Fruit fly (Drosophila melanogaster) whole organism, embryonic: ENCODE results near the gene Rnmt.

Experiments used
- BtbVII ChIP-seq: fragments of 200-800 bp; sonication (Bioruptor generic); optimal IDR thresholded peaks from 3 replicates; lab custom pipeline; 2017; ENCODE audit warnings: missing biosample characterization, mild to moderate bottlenecking, missing genetic modification characterization
- Bteb2 ChIP-seq: fragments of 200-800 bp; sonication (Bioruptor generic); optimal IDR thresholded peaks from 2 replicates; lab custom pipeline; 2016; ENCODE audit warnings: missing biosample characterization, missing genetic modification characterization
- C15 ChIP-seq: fragments of 200-800 bp; sonication (Bioruptor generic); IDR thresholded peaks from 3 replicates; pipeline ENCODE4 v1.3.6; 2022; ENCODE audit warnings: missing biosample characterization, missing genetic modification characterization
- CG10274 ChIP-seq: fragments of 200-800 bp; sonication (Bioruptor generic); optimal IDR thresholded peaks from 3 replicates; lab custom pipeline; 2017; ENCODE audit warnings: missing biosample characterization, mild to moderate bottlenecking, missing genetic modification characterization
- CG10366 ChIP-seq: fragments of 200-800 bp; sonication (Bioruptor generic); IDR thresholded peaks from 2 replicates; pipeline ENCODE4 v1.3.6; 2022; ENCODE audit warnings: missing biosample characterization, missing genetic modification characterization
- CG10543 ChIP-seq: fragments of 200-800 bp; sonication (Bioruptor generic); optimal IDR thresholded peaks from 3 replicates; lab custom pipeline; 2017; ENCODE audit warnings: missing biosample characterization, mild to moderate bottlenecking, missing genetic modification characterization, moderate library complexity
- CG11093 ChIP-seq: fragments of 200-800 bp; sonication (Bioruptor generic); IDR thresholded peaks from 3 replicates; pipeline ENCODE4 v1.3.6; 2022; ENCODE audit warnings: missing biosample characterization, missing genetic modification characterization
- CG11456 ChIP-seq: fragments of 200-800 bp; sonication (Bioruptor generic); IDR thresholded peaks from 3 replicates; pipeline ENCODE4 v1.3.6; 2022; ENCODE audit warnings: missing biosample characterization, missing genetic modification characterization
- CG11696 ChIP-seq: fragments of 200-800 bp; sonication (Bioruptor generic); IDR thresholded peaks from 2 replicates; pipeline ENCODE4 v1.3.6; 2022; ENCODE audit warnings: missing biosample characterization, missing genetic modification characterization
- CG12299 ChIP-seq: fragments of 200-800 bp; sonication (Bioruptor generic); optimal IDR thresholded peaks from 2 replicates; lab custom pipeline; 2018; ENCODE audit warnings: missing biosample characterization, mild to moderate bottlenecking, missing genetic modification characterization
- CG12744 ChIP-seq: fragments of 200-800 bp; sonication (Bioruptor generic); optimal IDR thresholded peaks from 2 replicates; lab custom pipeline; 2016; ENCODE audit warnings: missing biosample characterization, missing genetic modification characterization
- CG13287 ChIP-seq: fragments of 200-800 bp; sonication (Bioruptor generic); IDR thresholded peaks from 2 replicates; pipeline ENCODE4 v1.3.6; 2022; ENCODE audit warnings: missing biosample characterization, missing genetic modification characterization; ENCODE audit not compliant: partially characterized antibody
- CG13424 ChIP-seq: fragments of 200-800 bp; sonication (Bioruptor generic); optimal IDR thresholded peaks from 2 replicates; lab custom pipeline; 2019; ENCODE audit warnings: missing biosample characterization, mild to moderate bottlenecking, missing genetic modification characterization, moderate library complexity
- CG15514 ChIP-seq: fragments of 200-800 bp; sonication (Bioruptor generic); optimal IDR thresholded peaks from 3 replicates; lab custom pipeline; 2017; ENCODE audit warnings: missing biosample characterization, missing genetic modification characterization, mild to moderate bottlenecking, moderate library complexity, missing genetic modification reagents
- CG1792 ChIP-seq: fragments of 200-800 bp; sonication (Bioruptor generic); optimal IDR thresholded peaks from 2 replicates; lab custom pipeline; 2016; ENCODE audit warnings: missing biosample characterization, missing genetic modification characterization
- CG2678 ChIP-seq: fragments of 200-800 bp; sonication (Bioruptor generic); optimal IDR thresholded peaks from 3 replicates; lab custom pipeline; 2019; ENCODE audit warnings: missing biosample characterization, mild to moderate bottlenecking, missing genetic modification characterization, moderate library complexity
- CG34422 ChIP-seq: fragments of 200-800 bp; sonication (Bioruptor generic); IDR thresholded peaks from 3 replicates; pipeline ENCODE4 v1.3.6; 2022; ENCODE audit warnings: missing biosample characterization, missing genetic modification characterization
- CG4282 ChIP-seq: fragments of 200-800 bp; sonication (Bioruptor generic); optimal IDR thresholded peaks from 2 replicates; lab custom pipeline; 2016; ENCODE audit warnings: missing biosample characterization, missing genetic modification characterization
- CG4820 ChIP-seq: fragments of 200-800 bp; sonication (Bioruptor generic); optimal IDR thresholded peaks from 3 replicates; lab custom pipeline; 2016; ENCODE audit warnings: missing biosample characterization, missing genetic modification characterization
- CG6813 ChIP-seq: fragments of 200-800 bp; sonication (Bioruptor generic); optimal IDR thresholded peaks from 2 replicates; lab custom pipeline; 2017; ENCODE audit warnings: missing biosample characterization, missing genetic modification characterization, mild to moderate bottlenecking, moderate library complexity, missing genetic modification reagents
- CG6854 ChIP-seq: fragments of 200-800 bp; sonication (Bioruptor generic); optimal IDR thresholded peaks from 3 replicates; lab custom pipeline; 2017; ENCODE audit warnings: missing biosample characterization, mild to moderate bottlenecking, missing genetic modification characterization
- CG8765 ChIP-seq: fragments of 200-800 bp; sonication (Bioruptor generic); IDR thresholded peaks from 2 replicates; pipeline ENCODE4 v1.3.6; 2022; ENCODE audit warnings: missing biosample characterization, missing genetic modification characterization
- CG9437 ChIP-seq: fragments of 200-800 bp; sonication (Bioruptor generic); optimal IDR thresholded peaks from 2 replicates; lab custom pipeline; 2018; ENCODE audit warnings: missing biosample characterization, mild to moderate bottlenecking, missing genetic modification characterization
- CG9817 ChIP-seq: fragments of 200-800 bp; sonication (Bioruptor generic); optimal IDR thresholded peaks from 2 replicates; lab custom pipeline; 2018; ENCODE audit warnings: missing biosample characterization, mild to moderate bottlenecking, missing genetic modification characterization, moderate library complexity
- D19A ChIP-seq: fragments of 200-800 bp; optimal IDR thresholded peaks from 3 replicates; lab custom pipeline; 2019; ENCODE audit warnings: missing biosample characterization, mild to moderate bottlenecking, missing genetic modification characterization, moderate library complexity
- D19B ChIP-seq: fragments of 200-800 bp; sonication (Bioruptor generic); optimal IDR thresholded peaks from 2 replicates; lab custom pipeline; 2017; ENCODE audit warnings: missing biosample characterization, mild to moderate bottlenecking, missing genetic modification characterization
- Dad ChIP-seq: fragments of 200-800 bp; sonication (Bioruptor generic); optimal IDR thresholded peaks from 3 replicates; lab custom pipeline; 2016; ENCODE audit warnings: missing biosample characterization, missing genetic modification characterization
- HLHmδ ChIP-seq: fragments of 200-800 bp; sonication (Bioruptor generic); optimal IDR thresholded peaks from 2 replicates; lab custom pipeline; 2018; ENCODE audit warnings: missing biosample characterization, mild to moderate bottlenecking, missing genetic modification characterization, moderate library complexity
- Max ChIP-seq: fragments of 200-800 bp; sonication (Bioruptor generic); optimal IDR thresholded peaks from 2 replicates; lab custom pipeline; 2016; ENCODE audit warnings: missing biosample characterization, mild to moderate bottlenecking, missing genetic modification characterization
- Med ChIP-seq: fragments of 200-800 bp; sonication (Bioruptor generic); peaks from one replicate; lab custom pipeline; 2016; ENCODE audit warnings: missing biosample characterization, missing genetic modification characterization, mild to moderate bottlenecking, inconsistent platforms, moderate library complexity
- Mrtf ChIP-seq: fragments of 200-800 bp; sonication (Bioruptor generic); IDR thresholded peaks from 3 replicates; pipeline ENCODE4 v1.3.6; 2022; ENCODE audit warnings: missing biosample characterization, missing genetic modification characterization
- Nf-YA ChIP-seq: fragments of 200-800 bp; sonication (Bioruptor generic); IDR thresholded peaks from 2 replicates; pipeline ENCODE4 v1.3.6; 2022; ENCODE audit warnings: missing biosample characterization, missing genetic modification characterization
- Optix ChIP-seq: fragments of 200-800 bp; sonication (Bioruptor generic); IDR thresholded peaks from 3 replicates; pipeline ENCODE4 v1.3.6; 2022; ENCODE audit warnings: missing biosample characterization, missing genetic modification characterization
- Rfx ChIP-seq: fragments of 200-800 bp; sonication (Bioruptor generic); IDR thresholded peaks from 2 replicates; pipeline ENCODE4 v1.3.6; 2022; ENCODE audit warnings: missing biosample characterization, missing genetic modification characterization
- Sox100B ChIP-seq: fragments of 200-800 bp; sonication (Bioruptor generic); optimal IDR thresholded peaks from 3 replicates; lab custom pipeline; 2018; ENCODE audit warnings: missing biosample characterization, mild to moderate bottlenecking, missing genetic modification characterization
- ase ChIP-seq: fragments of 200-800 bp; sonication (Bioruptor generic); IDR thresholded peaks from 3 replicates; pipeline ENCODE4 v1.3.6; 2022; ENCODE audit warnings: missing biosample characterization, missing genetic modification characterization
- chif ChIP-seq, 2 experiments: fragments of 200-800 bp; sonication (Bioruptor generic); optimal IDR thresholded peaks; 3 replicates each; lab custom pipeline; 2016; ENCODE audit warnings: missing biosample characterization in 2 of 2, missing genetic modification characterization in 2 of 2
- corto ChIP-seq: fragments of 200-800 bp; sonication (Bioruptor generic); optimal IDR thresholded peaks from 2 replicates; lab custom pipeline; 2016; ENCODE audit warnings: missing biosample characterization, mild to moderate bottlenecking, missing genetic modification characterization, moderate library complexity
- cwo ChIP-seq: fragments of 200-800 bp; sonication (Bioruptor generic); optimal IDR thresholded peaks from 3 replicates; lab custom pipeline; 2017; ENCODE audit warnings: missing biosample characterization, missing genetic modification characterization, mild to moderate bottlenecking, moderate library complexity, missing genetic modification reagents
- disco-r ChIP-seq: fragments of 200-800 bp; sonication (Bioruptor generic); optimal IDR thresholded peaks from 2 replicates; lab custom pipeline; 2016; ENCODE audit warnings: missing biosample characterization, missing genetic modification characterization
- lab ChIP-seq: fragments of 200-800 bp; sonication (Bioruptor generic); optimal IDR thresholded peaks from 3 replicates; lab custom pipeline; 2017; ENCODE audit warnings: missing biosample characterization, missing genetic modification characterization, mild to moderate bottlenecking, moderate library complexity, missing genetic modification reagents
- lbe ChIP-seq: fragments of 200-800 bp; sonication (Bioruptor generic); optimal IDR thresholded peaks from 2 replicates; lab custom pipeline; 2016; ENCODE audit warnings: missing biosample characterization, mild to moderate bottlenecking, missing genetic modification characterization
- nerfin-2 ChIP-seq: fragments of 200-800 bp; sonication (Bioruptor generic); IDR thresholded peaks from 2 replicates; pipeline ENCODE4 v1.3.6; 2022; ENCODE audit warnings: missing biosample characterization, missing genetic modification characterization; ENCODE audit not compliant: partially characterized antibody
- odd ChIP-seq: fragments of 200-800 bp; sonication (Bioruptor generic); optimal IDR thresholded peaks from 2 replicates; lab custom pipeline; 2017; ENCODE audit warnings: missing biosample characterization, mild to moderate bottlenecking, missing genetic modification characterization
- pan ChIP-seq, 4 experiments: fragments of >200 bp in 3 of 4; fragments of 200-800 bp in 1 of 4; sonication (Bioruptor generic) in 1 of 4; optimal IDR thresholded peaks in 3 of 4; IDR thresholded peaks in 1 of 4; 2 replicates each; pipeline versions ENCODE4 v1.3.6 to Lab custom; 2017 to 2022; ENCODE audit warnings: missing biosample characterization in 2 of 4, missing genetic modification characterization in 2 of 4, mixed read lengths in 1 of 4
- ro ChIP-seq: fragments of 200-800 bp; sonication (Bioruptor generic); IDR thresholded peaks from 2 replicates; pipeline ENCODE4 v1.3.6; 2022; ENCODE audit warnings: missing biosample characterization, missing genetic modification characterization
- sisA ChIP-seq: fragments of 200-800 bp; sonication (Bioruptor generic); IDR thresholded peaks from 2 replicates; pipeline ENCODE4 v1.3.6; 2022; ENCODE audit warnings: missing biosample characterization, missing genetic modification characterization
- slou ChIP-seq: fragments of 200-800 bp; sonication (Bioruptor generic); optimal IDR thresholded peaks from 3 replicates; lab custom pipeline; 2016; ENCODE audit warnings: missing biosample characterization, missing genetic modification characterization
- tgo ChIP-seq: fragments of 200-800 bp; sonication (Bioruptor generic); IDR thresholded peaks from 3 replicates; pipeline ENCODE4 v1.3.6; 2022; ENCODE audit warnings: missing biosample characterization, missing genetic modification characterization
- tin ChIP-seq: fragments of 200-800 bp; sonication (Bioruptor generic); optimal IDR thresholded peaks from 3 replicates; lab custom pipeline; 2016; ENCODE audit warnings: missing biosample characterization, missing genetic modification characterization

The Rnmt gene

DNA sequence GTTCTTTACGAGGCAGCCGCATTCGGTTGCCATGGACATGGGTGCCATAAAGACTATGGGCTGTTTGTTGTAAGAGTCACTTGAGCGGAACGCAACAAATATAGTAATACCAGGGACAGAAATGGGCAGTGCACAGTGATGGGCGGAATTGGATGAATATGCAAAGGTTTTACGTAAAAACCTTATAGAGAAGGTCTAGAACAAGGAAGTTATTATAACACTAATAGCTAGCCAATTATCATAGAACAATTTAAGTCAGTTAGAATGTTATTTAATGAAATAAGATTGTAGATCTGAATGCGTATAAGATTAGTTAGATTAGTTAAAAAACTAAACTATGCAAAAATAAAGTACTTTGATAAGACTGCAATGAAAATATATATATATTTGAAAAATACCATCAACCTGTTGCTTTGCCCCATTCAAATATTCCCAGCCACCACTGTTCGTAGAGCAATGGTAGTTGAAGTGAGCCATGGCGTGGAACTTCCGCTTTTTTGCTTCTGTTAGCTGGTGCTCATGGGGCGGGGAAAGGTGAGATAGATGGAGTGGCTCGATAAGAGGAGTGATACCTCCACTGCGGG is 43.2 kb downstream of the Rnmt start (continued):
- no peak for TF ChIP-seq CG11456 (GFP tag; lab: Robert Waterston, UW)
- TF ChIP-seq Dad (GFP tag; lab: Kevin White, UChicago), result no peak
- TF ChIP-seq CG6813 (GFP tag; lab: Kevin White, UChicago), result no peak
- TF ChIP-seq Nf-YA, result no peak
- TF ChIP-seq CG11696 (GFP tag; lab: Robert Waterston, UW), result no peak
- no peak for TF ChIP-seq nerfin-2
- no peak for TF ChIP-seq CG10543 (GFP tag; lab: Kevin White, UChicago)
- TF ChIP-seq sisA (GFP tag; lab: Robert Waterston, UW), result no peak
- no peak for TF ChIP-seq C15 (GFP tag; lab: Robert Waterston, UW)
- 0 out of 3 replicates have a peak, but pooled peaks have one; percentile 35 for TF ChIP-seq tgo
- no peak for TF ChIP-seq CG10366
- TF ChIP-seq D19B (GFP tag; lab: Kevin White, UChicago), result no peak
- TF ChIP-seq tin (GFP tag; lab: Kevin White, UChicago), result no peak
- no peak for TF ChIP-seq Max (GFP tag; lab: Kevin White, UChicago)
- no peak for TF ChIP-seq Mrtf
- TF ChIP-seq ase, result no peak
- TF ChIP-seq CG12744 (GFP tag; lab: Kevin White, UChicago), result no peak
- peak in 1 of 2 experiments; percentile 27 for TF ChIP-seq chif (GFP tag; optimal IDR thresholded peaks at IDR 0.05; lab: Kevin White, UChicago)
- TF ChIP-seq CG9817, result no peak
- no peak for TF ChIP-seq CG13287 (GFP tag; lab: Robert Waterston, UW)
- TF ChIP-seq pan (optimal IDR thresholded peaks at IDR 0.05; lab: Kevin White, UChicago), result no peak
- no peak for TF ChIP-seq pan (GFP tag; optimal IDR thresholded peaks at IDR 0.05 in 1 of 2, IDR thresholded peaks at IDR 0.05 in 1 of 2)
- no peak for TF ChIP-seq odd
- no peak for TF ChIP-seq HLHmδ (GFP tag; lab: Kevin White, UChicago)
- TF ChIP-seq CG8765 (GFP tag; lab: Robert Waterston, UW), result no peak
- no peak for TF ChIP-seq CG6854
- peak; percentile 26 for TF ChIP-seq CG4820 (GFP tag; lab: Kevin White, UChicago)
- no peak for TF ChIP-seq CG9437 (GFP tag; lab: Kevin White, UChicago)
- no peak for TF ChIP-seq CG1792 (GFP tag; lab: Kevin White, UChicago)
- TF ChIP-seq Optix (GFP tag; lab: Robert Waterston, UW), result no peak
- TF ChIP-seq Med, result no peak
- no peak for TF ChIP-seq Rfx (GFP tag; lab: Robert Waterston, UW)
- TF ChIP-seq lbe, result no peak
- peak; percentile 32 for TF ChIP-seq Sox100B (GFP tag; lab: Kevin White, UChicago)
- no peak for TF ChIP-seq CG2678
- TF ChIP-seq cwo (GFP tag; lab: Kevin White, UChicago), result no peak
- no peak for TF ChIP-seq CG10274
- no peak for TF ChIP-seq CG15514
- no peak for TF ChIP-seq corto (GFP tag; lab: Kevin White, UChicago)
- no peak for TF ChIP-seq CG4282 (GFP tag; lab: Kevin White, UChicago)
- TF ChIP-seq disco-r (GFP tag; lab: Kevin White, UChicago), result no peak
- no peak for TF ChIP-seq CG34422 (GFP tag; lab: Robert Waterston, UW)
- no peak for TF ChIP-seq D19A (tag; lab: Kevin White, UChicago)
- TF ChIP-seq Bteb2 (GFP tag; lab: Kevin White, UChicago), result no peak
- TF ChIP-seq slou, result no peak
- TF ChIP-seq CG11093, result no peak
- TF ChIP-seq lab (GFP tag; lab: Kevin White, UChicago), result peak; percentile 10
- TF ChIP-seq CG13424 (tag; lab: Kevin White, UChicago), result no peak
- no peak for TF ChIP-seq BtbVII (GFP tag; lab: Kevin White, UChicago)
- no peak for TF ChIP-seq ro
- TF ChIP-seq CG12299 (tag; lab: Kevin White, UChicago), result no peak
